Worm (Caenorhabditis elegans) whole organism, L1 larva: ENCODE results near the gene F45E1.2.

Source experiments
- C04F5.9 ChIP-seq: sonication (generic microtip); optimal IDR thresholded peaks from 2 replicates; lab custom pipeline; 2016; ENCODE audit warnings: missing genetic modification characterization, missing compliant biosample characterization
- C16A3.4 ChIP-seq: fragments of 150-350 bp; optimal IDR thresholded peaks from 2 replicates; lab custom pipeline; 2014; ENCODE audit warnings: missing biosample characterization, missing genetic modification characterization
- aha-1 ChIP-seq: fragments of 150-350 bp; optimal IDR thresholded peaks from 2 replicates; lab custom pipeline; 2014; ENCODE audit warnings: missing biosample characterization, missing genetic modification characterization
- alr-1 ChIP-seq: fragments of 200-800 bp; sonication (Bioruptor generic); optimal IDR thresholded peaks from 2 replicates; lab custom pipeline; 2018; ENCODE audit warnings: borderline replicate concordance, mild to moderate bottlenecking, missing genetic modification characterization, missing compliant biosample characterization
- blmp-1 ChIP-seq: fragments of 150-350 bp; optimal IDR thresholded peaks from 2 replicates; lab custom pipeline; 2014; ENCODE audit warnings: missing biosample characterization, missing genetic modification characterization
- ceh-82 ChIP-seq, 3 experiments: fragments of 150-350 bp in 1 of 3; sonication (generic microtip) in 2 of 3; optimal IDR thresholded peaks; 2 replicates each; lab custom pipeline; 2014 to 2017; ENCODE audit warnings: missing biosample characterization in 3 of 3, missing genetic modification characterization in 3 of 3
- ceh-90 ChIP-seq: sonication (generic microtip); optimal IDR thresholded peaks from 2 replicates; lab custom pipeline; 2016; ENCODE audit warnings: missing genetic modification characterization, missing compliant biosample characterization
- dpl-1 ChIP-seq, 3 experiments: fragments of 150-350 bp in 2 of 3; sonication (generic microtip) in 1 of 3; optimal IDR thresholded peaks; 2 replicates each; lab custom pipeline; 2014 to 2017; ENCODE audit warnings: missing biosample characterization in 3 of 3, missing genetic modification characterization in 3 of 3, missing genetic modification reagents in 3 of 3
- efl-1 ChIP-seq, 4 experiments: fragments of 150-350 bp; optimal IDR thresholded peaks in 3 of 4; peaks in 1 of 4; 1 replicate in 1 of 4; 2 replicates in 3 of 4; lab custom pipeline; 2014; ENCODE audit warnings: missing biosample characterization in 2 of 4, missing genetic modification characterization in 2 of 4, missing genetic modification reagents in 2 of 4
- elt-2 ChIP-seq: sonication (generic microtip); optimal IDR thresholded peaks from 2 replicates; lab custom pipeline; 2016; ENCODE audit warnings: missing genetic modification characterization, mild to moderate bottlenecking, inconsistent platforms, missing compliant biosample characterization, missing genetic modification reagents
- elt-3 ChIP-seq, 6 experiments: fragments of 150-350 bp in 1 of 6; sonication (generic microtip); optimal IDR thresholded peaks; 2 replicates each; lab custom pipeline; 2017 to 2018; ENCODE audit warnings: missing biosample characterization in 6 of 6, missing genetic modification characterization in 6 of 6, inconsistent platforms in 1 of 6
- ets-5 ChIP-seq: fragments of 200-800 bp; sonication (Bioruptor generic); IDR thresholded peaks from 2 replicates; pipeline ENCODE4 v1.3.6; 2022; ENCODE audit warnings: missing genetic modification characterization, missing compliant biosample characterization
- fkh-10 ChIP-seq: sonication (generic microtip); optimal IDR thresholded peaks from 2 replicates; lab custom pipeline; 2017; ENCODE audit warnings: missing biosample characterization, missing genetic modification reagents, missing genetic modification characterization
- fkh-8 ChIP-seq: sonication (generic microtip); optimal IDR thresholded peaks from 2 replicates; lab custom pipeline; 2016; ENCODE audit warnings: mild to moderate bottlenecking, missing genetic modification characterization, missing compliant biosample characterization
- fos-1 ChIP-seq: fragments of 150-350 bp; optimal IDR thresholded peaks from 2 replicates; lab custom pipeline; 2014; ENCODE audit warnings: missing biosample characterization, missing genetic modification characterization
- grh-1 ChIP-seq: fragments of 200-800 bp; sonication (Bioruptor generic); IDR thresholded peaks from 2 replicates; pipeline ENCODE4 v1.3.6; 2022; ENCODE audit warnings: missing genetic modification reagents, missing genetic modification characterization, missing compliant biosample characterization
- hlh-17 ChIP-seq: fragments of 200-800 bp; sonication (Bioruptor generic); optimal IDR thresholded peaks from 2 replicates; lab custom pipeline; 2018; ENCODE audit warnings: missing genetic modification characterization, mild to moderate bottlenecking, missing compliant biosample characterization, moderate library complexity, borderline replicate concordance
- isw-1 ChIP-seq: fragments of 200-800 bp; sonication (Bioruptor generic); IDR thresholded peaks from 2 replicates; pipeline ENCODE4 v1.3.6; 2022; ENCODE audit warnings: missing genetic modification characterization, missing compliant biosample characterization
- lin-14 ChIP-seq: fragments of 200-800 bp; sonication (Bioruptor generic); optimal IDR thresholded peaks from 2 replicates; lab custom pipeline; 2018; ENCODE audit warnings: mild to moderate bottlenecking, missing genetic modification characterization, moderate library complexity, missing compliant biosample characterization
- lin-15B ChIP-seq: fragments of 150-350 bp; sonication (generic microtip); optimal IDR thresholded peaks from 3 replicates; lab custom pipeline; 2014; ENCODE audit warnings: missing biosample characterization, missing genetic modification characterization
- lin-35 ChIP-seq, 2 experiments: fragments of 150-350 bp; optimal IDR thresholded peaks; 2 replicates each; lab custom pipeline; 2014; ENCODE audit warnings: missing biosample characterization in 2 of 2, missing genetic modification characterization in 2 of 2, missing genetic modification reagents in 2 of 2
- lir-3 ChIP-seq: sonication (generic microtip); optimal IDR thresholded peaks from 2 replicates; lab custom pipeline; 2016; ENCODE audit warnings: mild to moderate bottlenecking, missing genetic modification characterization, moderate library complexity, missing compliant biosample characterization; ENCODE audit not compliant: poor library complexity
- lsy-2 ChIP-seq, 2 experiments: fragments of 150-350 bp; optimal IDR thresholded peaks; 2 replicates each; lab custom pipeline; 2014; ENCODE audit warnings: missing biosample characterization in 2 of 2, missing genetic modification characterization in 2 of 2
- mab-9 ChIP-seq: fragments of 200-800 bp; sonication (Bioruptor generic); IDR thresholded peaks from 2 replicates; pipeline ENCODE4 v1.3.6; 2022; ENCODE audit warnings: missing genetic modification reagents, missing genetic modification characterization, missing compliant biosample characterization
- mdl-1 ChIP-seq, 2 experiments: fragments of 150-350 bp; optimal IDR thresholded peaks; 2 replicates each; lab custom pipeline; 2014 to 2017; ENCODE audit warnings: missing biosample characterization in 2 of 2, missing genetic modification characterization in 2 of 2, inconsistent platforms in 1 of 2
- mep-1 ChIP-seq: fragments of 150-350 bp; optimal IDR thresholded peaks from 2 replicates; lab custom pipeline; 2014; ENCODE audit warnings: missing biosample characterization, missing genetic modification characterization
- nhr-19 ChIP-seq: fragments of 200-800 bp; sonication (Bioruptor generic); conservative IDR thresholded peaks from 2 replicates; pipeline ENCODE4 v1.3.6; 2022; ENCODE audit warnings: missing genetic modification characterization, missing compliant biosample characterization
- nhr-20 ChIP-seq: sonication (generic microtip); optimal IDR thresholded peaks from 2 replicates; lab custom pipeline; 2016; ENCODE audit warnings: mild to moderate bottlenecking, missing genetic modification characterization, missing compliant biosample characterization
- nhr-237 ChIP-seq: fragments of 150-350 bp; optimal IDR thresholded peaks from 2 replicates; lab custom pipeline; 2014; ENCODE audit warnings: missing biosample characterization, missing genetic modification characterization
- nhr-47 ChIP-seq: sonication (generic microtip); optimal IDR thresholded peaks from 2 replicates; lab custom pipeline; 2016; ENCODE audit warnings: mild to moderate bottlenecking, missing genetic modification characterization, moderate library complexity, missing compliant biosample characterization
- nhr-71 ChIP-seq: sonication (generic microtip); optimal IDR thresholded peaks from 2 replicates; lab custom pipeline; 2016; ENCODE audit warnings: mild to moderate bottlenecking, missing genetic modification characterization, moderate library complexity, missing compliant biosample characterization
- nhr-84 ChIP-seq: sonication (generic microtip); optimal IDR thresholded peaks from 2 replicates; lab custom pipeline; 2017; ENCODE audit warnings: missing biosample characterization, missing genetic modification characterization
- nhr-85 ChIP-seq: sonication (generic microtip); peaks from one replicate; lab custom pipeline; 2016; ENCODE audit warnings: missing genetic modification characterization, inconsistent platforms, missing compliant biosample characterization
- nhr-90 ChIP-seq: sonication (generic microtip); optimal IDR thresholded peaks from 2 replicates; lab custom pipeline; 2016; ENCODE audit warnings: mild to moderate bottlenecking, missing genetic modification characterization, missing compliant biosample characterization; ENCODE audit not compliant: poor library complexity
- pag-3 ChIP-seq: sonication (generic microtip); optimal IDR thresholded peaks from 2 replicates; lab custom pipeline; 2017; ENCODE audit warnings: missing genetic modification characterization, mild to moderate bottlenecking, missing compliant biosample characterization, antibody characterized with exemption, borderline replicate concordance; ENCODE audit not compliant: insufficient read depth
- pax-3 ChIP-seq: fragments of 200-800 bp; sonication (Bioruptor generic); optimal IDR thresholded peaks from 2 replicates; lab custom pipeline; 2018; ENCODE audit warnings: mild to moderate bottlenecking, missing genetic modification characterization, moderate library complexity, missing compliant biosample characterization
- pqm-1 ChIP-seq: sonication (generic microtip); optimal IDR thresholded peaks from 3 replicates; lab custom pipeline; 2017; ENCODE audit warnings: missing biosample characterization, missing genetic modification characterization
- skn-1 ChIP-seq: fragments of 150-350 bp; optimal IDR thresholded peaks from 2 replicates; lab custom pipeline; 2014; ENCODE audit warnings: missing biosample characterization, missing genetic modification characterization
- snpc-4 ChIP-seq: fragments of 150-350 bp; optimal IDR thresholded peaks from 2 replicates; lab custom pipeline; 2014; ENCODE audit warnings: missing biosample characterization, missing genetic modification characterization
- sptf-1 ChIP-seq: fragments of 150-350 bp; optimal IDR thresholded peaks from 2 replicates; lab custom pipeline; 2014; ENCODE audit warnings: missing biosample characterization, missing genetic modification characterization
- sup-37 ChIP-seq: fragments of 200-800 bp; sonication (Bioruptor generic); optimal IDR thresholded peaks from 2 replicates; lab custom pipeline; 2018; ENCODE audit warnings: mild to moderate bottlenecking, missing genetic modification characterization, missing compliant biosample characterization
- swsn-7 ChIP-seq: sonication (generic microtip); optimal IDR thresholded peaks from 2 replicates; lab custom pipeline; 2016; ENCODE audit warnings: missing genetic modification characterization, missing compliant biosample characterization
- unc-130 ChIP-seq: fragments of 150-350 bp; optimal IDR thresholded peaks from 2 replicates; lab custom pipeline; 2017; ENCODE audit warnings: missing biosample characterization, missing genetic modification characterization, inconsistent platforms
- unc-30 ChIP-seq: sonication (generic microtip); optimal IDR thresholded peaks from 2 replicates; lab custom pipeline; 2017; ENCODE audit warnings: missing biosample characterization, missing genetic modification characterization
- unc-98 ChIP-seq: fragments of 200-800 bp; sonication (Bioruptor generic); IDR thresholded peaks from 2 replicates; pipeline ENCODE4 v1.3.6; 2022; ENCODE audit warnings: missing genetic modification characterization, missing compliant biosample characterization
- xbp-1 ChIP-seq: sonication (generic microtip); optimal IDR thresholded peaks from 2 replicates; lab custom pipeline; 2016; ENCODE audit warnings: missing genetic modification characterization, missing compliant biosample characterization

Gene F45E1.2

ce11 chrX:7958203-7958602, 45.3 kb upstream of the F45E1.2 start, which contains the start of gene sfxn-2:
Gene sfxn-2, minus strand, starts transcription at chrX:7958303.
- TF ChIP-seq nhr-20 (tag; lab: Kevin White, UChicago), result no peak
- no peak for TF ChIP-seq efl-1 (optimal IDR thresholded peaks at IDR 0.05; lab: Kevin White, UChicago)
- peak in 1 of 2 experiments; percentile 32 for TF ChIP-seq efl-1 (GFP tag; optimal IDR thresholded peaks at IDR 0.05 in 1 of 2; lab: Kevin White, UChicago)

ce11 chrX:7961623-7962022, 41.9 kb upstream of the F45E1.2 start, which contains the start of gene sem-5:
Gene sem-5, minus strand, starts transcription at chrX:7961723.
- TF ChIP-seq fkh-8 (tag; lab: Kevin White, UChicago), result no peak
- TF ChIP-seq, all 84 proteins: peak for 0

ce11 chrX:7962056-7962485, 41.5 kb upstream of the F45E1.2 start:
- TF ChIP-seq pqm-1 (tag; lab: Kevin White, UChicago) (peak; percentile 94), mdl-1 (tag; optimal IDR thresholded peaks at IDR 0.05; lab: Kevin White, UChicago) (peak in 1 of 2 experiments; percentile 38), unc-98 (GFP tag; lab: Robert Waterston, UW) (no peak), C04F5.9 (no peak), sup-37 (no peak), fkh-10 (no peak), C16A3.4 (tag; lab: Kevin White, UChicago) (peak; percentile 12), nhr-90 (tag; lab: Kevin White, UChicago) (peak; percentile 49), lir-3 (tag; lab: Kevin White, UChicago) (no peak), nhr-237 (tag; lab: Kevin White, UChicago) (no peak), nhr-19 (GFP tag; lab: Robert Waterston, UW) (peak; percentile 24; the same call in 1 of the 2 replicates), aha-1 (tag; lab: Kevin White, UChicago) (no peak), blmp-1 (tag; lab: Kevin White, UChicago) (peak; percentile 40), nhr-47 (tag; lab: Kevin White, UChicago) (peak; percentile 54), isw-1 (GFP tag; lab: Robert Waterston, UW) (no peak), lin-15B (tag; lab: Kevin White, UChicago) (no peak), ceh-90 (no peak), pax-3 (tag; lab: Kevin White, UChicago) (no peak), sptf-1 (no peak), ets-5 (GFP tag; lab: Robert Waterston, UW) (no peak), unc-30 (tag; lab: Kevin White, UChicago) (no peak), xbp-1 (tag; lab: Kevin White, UChicago) (peak; percentile 37), pag-3 (tag; lab: Kevin White, UChicago) (no peak), snpc-4 (tag; lab: Kevin White, UChicago) (no peak), nhr-84 (tag; lab: Kevin White, UChicago) (no peak), mab-9 (GFP tag; lab: Robert Waterston, UW) (no peak), elt-2 (peak; percentile 95), nhr-20 (tag; lab: Kevin White, UChicago) (peak; percentile 73), swsn-7 (tag; lab: Kevin White, UChicago) (peak; percentile 17), lsy-2 (tag; optimal IDR thresholded peaks at IDR 0.05; lab: Kevin White, UChicago) (peak; percentile 11 to 68), ceh-82 (tag; optimal IDR thresholded peaks at IDR 0.05; lab: Kevin White, UChicago) (peak in 1 of 3 experiments; percentile 45), dpl-1 (GFP tag; optimal IDR thresholded peaks at IDR 0.05; lab: Kevin White, UChicago) (peak in 1 of 3 experiments; percentile 8), unc-130 (tag; lab: Kevin White, UChicago) (peak; percentile 19), alr-1 (tag; lab: Kevin White, UChicago) (no peak), fos-1 (tag; lab: Kevin White, UChicago) (peak; percentile 10), lin-14 (GFP tag; lab: Kevin White, UChicago) (peak; percentile 79), efl-1 (optimal IDR thresholded peaks at IDR 0.05; lab: Kevin White, UChicago) (peak in 1 of 2 experiments; percentile 46), efl-1 (GFP tag; optimal IDR thresholded peaks at IDR 0.05 in 1 of 2; lab: Kevin White, UChicago) (peak in 1 of 2 experiments; percentile 8), grh-1 (0 out of 2 replicates have a peak, but pooled peaks have one; percentile 21), skn-1 (tag; lab: Kevin White, UChicago) (no peak), lin-35 (GFP tag; optimal IDR thresholded peaks at IDR 0.05; lab: Kevin White, UChicago) (peak; percentile 45 to 73), elt-3 (tag; optimal IDR thresholded peaks at IDR 0.05; lab: Kevin White, UChicago) (peak in 3 of 6 experiments; percentile 28 to 60 (median 59)), nhr-85 (tag; lab: Kevin White, UChicago) (peak; percentile 92), mep-1 (peak; percentile 37), hlh-17 (GFP tag; lab: Kevin White, UChicago) (no peak), nhr-71 (peak; percentile 67)
